Fruit fly (Drosophila melanogaster): Measurements from ENCODE around the gene Sfp33A4.

The Sfp33A4 gene

dm6 chr2L:11840391-11840790, 3.3 kb downstream of the Sfp33A4 start, which contains the start of gene CG31704:
Gene CG31704, plus strand, starts transcription at chr2L:11840691.
- TF ChIP-seq pan (optimal IDR thresholded peaks at IDR 0.05): no peak
- no peak for TF ChIP-seq usp (GFP tag; optimal IDR thresholded peaks at IDR 0.05)
- TF ChIP-seq CG8478 (optimal IDR thresholded peaks at IDR 0.05): no peak
- no peak for TF ChIP-seq Dll (optimal IDR thresholded peaks at IDR 0.05)
- TF ChIP-seq psq (optimal IDR thresholded peaks at IDR 0.05): no peak
- no peak for TF ChIP-seq EcR (GFP tag; optimal IDR thresholded peaks at IDR 0.05)

dm6 chr2L:11841538-11841937, 4.5 kb downstream of the Sfp33A4 start:
- TF ChIP-seq Dll (optimal IDR thresholded peaks at IDR 0.05) (no peak), EcR (GFP tag; optimal IDR thresholded peaks at IDR 0.05) (no peak), CG8478 (optimal IDR thresholded peaks at IDR 0.05) (no peak), pan (optimal IDR thresholded peaks at IDR 0.05) (no peak), usp (GFP tag; optimal IDR thresholded peaks at IDR 0.05) (no peak), psq (optimal IDR thresholded peaks at IDR 0.05) (no peak)

- TF ChIP-seq pan (optimal IDR thresholded peaks at IDR 0.05) (no peak), Dll (optimal IDR thresholded peaks at IDR 0.05) (no peak), EcR (GFP tag; optimal IDR thresholded peaks at IDR 0.05) (no peak), CG8478 (optimal IDR thresholded peaks at IDR 0.05) (no peak), usp (GFP tag; optimal IDR thresholded peaks at IDR 0.05) (no peak), psq (optimal IDR thresholded peaks at IDR 0.05) (no peak)
Measured at dm6 chr2L:11842291-11843187, 5.5 kb downstream of the Sfp33A4 start, which contains the start of the genes CG44008, CG14933, CG46426 and CG42486. Gene CG44008, minus strand, starts transcription at chr2L:11842445. Gene CG14933, plus strand, starts transcription at chr2L:11842828. Gene CG46426, plus strand, starts transcription at chr2L:11842828. Gene CG42486, plus strand, starts transcription at chr2L:11843137.

dm6 chr2L:11844278-11844677, 7.2 kb downstream of the Sfp33A4 start:
- TF ChIP-seq pan (optimal IDR thresholded peaks at IDR 0.05) (no peak), EcR (GFP tag; optimal IDR thresholded peaks at IDR 0.05) (no peak), Dll (optimal IDR thresholded peaks at IDR 0.05) (no peak), psq (optimal IDR thresholded peaks at IDR 0.05) (no peak), CG8478 (optimal IDR thresholded peaks at IDR 0.05) (no peak), usp (GFP tag; optimal IDR thresholded peaks at IDR 0.05) (no peak)

dm6 chr2L:11845159-11845788, 8.2 kb downstream of the Sfp33A4 start:
- no peak for TF ChIP-seq psq (optimal IDR thresholded peaks at IDR 0.05)
- no peak for TF ChIP-seq CG8478 (optimal IDR thresholded peaks at IDR 0.05)
- no peak for TF ChIP-seq usp (GFP tag; optimal IDR thresholded peaks at IDR 0.05)
- no peak for TF ChIP-seq pan (optimal IDR thresholded peaks at IDR 0.05)
- TF ChIP-seq EcR (GFP tag; optimal IDR thresholded peaks at IDR 0.05): no peak
- no peak for TF ChIP-seq Dll (optimal IDR thresholded peaks at IDR 0.05)

- TF ChIP-seq usp (GFP tag; optimal IDR thresholded peaks at IDR 0.05) (no peak), Dll (optimal IDR thresholded peaks at IDR 0.05) (no peak), EcR (GFP tag; optimal IDR thresholded peaks at IDR 0.05) (no peak), pan (optimal IDR thresholded peaks at IDR 0.05) (no peak), psq (optimal IDR thresholded peaks at IDR 0.05) (no peak), CG8478 (optimal IDR thresholded peaks at IDR 0.05) (no peak)
Measured at dm6 chr2L:11846926-11847325, 9.9 kb downstream of the Sfp33A4 start, which contains the start of gene Mal-B1. Gene Mal-B1, plus strand, starts transcription at chr2L:11847226.

dm6 chr2L:11849658-11850057, 12.6 kb downstream of the Sfp33A4 start, which contains the start of gene Mal-B2:
Gene Mal-B2, plus strand, starts transcription at chr2L:11849958.
- no peak for TF ChIP-seq psq (optimal IDR thresholded peaks at IDR 0.05)
- TF ChIP-seq EcR (GFP tag; optimal IDR thresholded peaks at IDR 0.05): no peak
- no peak for TF ChIP-seq pan (optimal IDR thresholded peaks at IDR 0.05)
- no peak for TF ChIP-seq usp (GFP tag; optimal IDR thresholded peaks at IDR 0.05)
- TF ChIP-seq CG8478 (optimal IDR thresholded peaks at IDR 0.05): no peak
- TF ChIP-seq Dll (optimal IDR thresholded peaks at IDR 0.05): no peak

- TF ChIP-seq Dll (optimal IDR thresholded peaks at IDR 0.05) (no peak), pan (optimal IDR thresholded peaks at IDR 0.05) (no peak), psq (optimal IDR thresholded peaks at IDR 0.05) (no peak), EcR (GFP tag; optimal IDR thresholded peaks at IDR 0.05) (no peak), CG8478 (optimal IDR thresholded peaks at IDR 0.05) (no peak), usp (GFP tag; optimal IDR thresholded peaks at IDR 0.05) (no peak)
Measured at dm6 chr2L:11853130-11853529, 16.1 kb downstream of the Sfp33A4 start, which contains the start of gene CG42751. Gene CG42751, plus strand, starts transcription at chr2L:11853430.

- TF ChIP-seq psq (optimal IDR thresholded peaks at IDR 0.05) (no peak), pan (optimal IDR thresholded peaks at IDR 0.05) (peak; percentile 76), Dll (optimal IDR thresholded peaks at IDR 0.05) (no peak)
Measured at dm6 chr2L:11870867-11871452, 33.9 kb downstream of the Sfp33A4 start.

- no peak for TF ChIP-seq usp (GFP tag; optimal IDR thresholded peaks at IDR 0.05)
- TF ChIP-seq pan (optimal IDR thresholded peaks at IDR 0.05): no peak
- TF ChIP-seq EcR (GFP tag; optimal IDR thresholded peaks at IDR 0.05): no peak
- TF ChIP-seq CG8478 (optimal IDR thresholded peaks at IDR 0.05): no peak
- TF ChIP-seq Dll (optimal IDR thresholded peaks at IDR 0.05): no peak
- TF ChIP-seq psq (optimal IDR thresholded peaks at IDR 0.05): no peak
Measured at dm6 chr2L:11874232-11874765, 37.3 kb downstream of the Sfp33A4 start.

- no peak for TF ChIP-seq EcR (GFP tag; optimal IDR thresholded peaks at IDR 0.05)
- no peak for TF ChIP-seq CG8478 (optimal IDR thresholded peaks at IDR 0.05)
- no peak for TF ChIP-seq pan (optimal IDR thresholded peaks at IDR 0.05)
- no peak for TF ChIP-seq usp (GFP tag; optimal IDR thresholded peaks at IDR 0.05)
- TF ChIP-seq psq (optimal IDR thresholded peaks at IDR 0.05): no peak
- no peak for TF ChIP-seq Dll (optimal IDR thresholded peaks at IDR 0.05)
Measured at dm6 chr2L:11874890-11875289, 37.8 kb downstream of the Sfp33A4 start.
